Worm (Caenorhabditis elegans): ENCODE results near the gene upp-1.

DNA sequence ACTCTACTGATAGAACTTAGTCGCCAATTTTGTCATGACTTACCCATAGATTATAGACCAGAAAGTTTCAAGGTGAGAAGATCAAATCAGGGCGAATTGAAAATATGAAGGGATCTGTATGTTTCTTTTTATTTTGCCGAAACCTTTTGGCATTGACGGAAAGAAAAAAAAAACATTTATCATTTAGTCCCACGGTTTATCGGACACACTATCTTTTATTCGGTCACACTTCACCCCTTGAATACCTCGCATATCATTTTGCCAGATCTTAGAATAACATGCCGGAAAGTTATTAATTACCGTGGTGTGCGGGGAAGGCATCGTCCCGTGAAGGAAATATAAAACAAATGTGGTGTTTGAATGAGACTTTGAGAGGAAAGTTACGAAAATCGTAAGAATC lies 2.2 kb upstream of the upp-1 start:
- no peak for TF ChIP-seq nhr-77 (tag; optimal IDR thresholded peaks at IDR 0.05)
- TF ChIP-seq nhr-237 (tag; optimal IDR thresholded peaks at IDR 0.05) = no peak
